Worm (Caenorhabditis elegans) whole organism, L4 larva: ENCODE data around the gene dmd-10.

Experiments used
- aly-2 ChIP-seq: sonication (generic microtip); optimal IDR thresholded peaks from 2 replicates; lab custom pipeline; 2018; ENCODE audit warnings: missing biosample characterization, missing genetic modification characterization
- ama-1 ChIP-seq: fragments of 150-350 bp; optimal IDR thresholded peaks from 2 replicates; lab custom pipeline; 2014; ENCODE audit warnings: inconsistent platforms, mixed read lengths
- ceh-82 ChIP-seq: sonication (generic microtip); optimal IDR thresholded peaks from 2 replicates; lab custom pipeline; 2017; ENCODE audit warnings: missing biosample characterization, missing genetic modification characterization
- lin-39 ChIP-seq: fragments of 150-350 bp; optimal IDR thresholded peaks from 2 replicates; lab custom pipeline; 2014; ENCODE audit warnings: missing biosample characterization, missing genetic modification reagents, missing genetic modification characterization
- lsy-2 ChIP-seq, 2 experiments: fragments of 150-350 bp in 1 of 2; sonication (generic microtip) in 1 of 2; optimal IDR thresholded peaks; 2 replicates each; lab custom pipeline; 2014 to 2017; ENCODE audit warnings: missing biosample characterization in 2 of 2, missing genetic modification characterization in 2 of 2
- mdl-1 ChIP-seq, 2 experiments: fragments of 150-350 bp in 1 of 2; sonication (generic microtip) in 1 of 2; optimal IDR thresholded peaks; 2 replicates each; lab custom pipeline; 2014 to 2017; ENCODE audit warnings: missing biosample characterization in 2 of 2, missing genetic modification characterization in 2 of 2
- mdt-29 ChIP-seq: fragments of 200-800 bp; sonication (Bioruptor generic); IDR thresholded peaks from 2 replicates; pipeline ENCODE4 v1.3.6; 2022; ENCODE audit warnings: missing genetic modification reagents, missing genetic modification characterization, missing compliant biosample characterization
- mes-2 ChIP-seq: sonication (generic microtip); optimal IDR thresholded peaks from 2 replicates; lab custom pipeline; 2016; ENCODE audit warnings: missing genotype, mild to moderate bottlenecking, missing genetic modification characterization, missing compliant biosample characterization; ENCODE audit not compliant: poor library complexity, severe bottlenecking
- nhr-11 ChIP-seq: fragments of 150-350 bp; optimal IDR thresholded peaks from 2 replicates; lab custom pipeline; 2014; ENCODE audit warnings: missing biosample characterization, missing genetic modification characterization
- nhr-76 ChIP-seq: fragments of 150-350 bp; optimal IDR thresholded peaks from 2 replicates; lab custom pipeline; 2014; ENCODE audit warnings: missing biosample characterization, missing genetic modification characterization
- unc-39 ChIP-seq: sonication (generic microtip); optimal IDR thresholded peaks from 2 replicates; lab custom pipeline; 2017; ENCODE audit warnings: missing biosample characterization, missing genetic modification characterization
- unc-62 ChIP-seq, 3 experiments: fragments of 150-350 bp in 1 of 3; sonication (generic microtip); optimal IDR thresholded peaks in 2 of 3; peaks in 1 of 3; 1 replicate in 1 of 3; 2 replicates in 2 of 3; lab custom pipeline; 2014 to 2017; ENCODE audit warnings: missing biosample characterization in 3 of 3, missing genetic modification characterization in 3 of 3, missing genetic modification reagents in 3 of 3, missing genotype in 1 of 3
- ztf-11 ChIP-seq: fragments of 150-350 bp; optimal IDR thresholded peaks from 2 replicates; lab custom pipeline; 2014; ENCODE audit warnings: missing biosample characterization, missing genetic modification characterization

ce11 chrV:13173718-13174117 lies 62.7 kb downstream of the dmd-10 start:
- TF ChIP-seq lsy-2 (tag; optimal IDR thresholded peaks at IDR 0.05; lab: Kevin White, UChicago) (no peak), mes-2 (tag; lab: Kevin White, UChicago) (no peak), ama-1 (lab: Kevin White, UChicago) (no peak), nhr-76 (tag; lab: Kevin White, UChicago) (no peak), nhr-11 (tag; lab: Kevin White, UChicago) (no peak), unc-39 (tag; lab: Kevin White, UChicago) (no peak), lin-39 (tag; lab: Kevin White, UChicago) (no peak), ztf-11 (no peak), unc-62 (GFP tag; optimal IDR thresholded peaks at IDR 0.05 in 1 of 2; lab: Kevin White, UChicago) (no peak), unc-62 (tag; optimal IDR thresholded peaks at IDR 0.05; lab: Kevin White, UChicago) (no peak), aly-2 (no peak), mdt-29 (no peak), mdl-1 (tag; optimal IDR thresholded peaks at IDR 0.05; lab: Kevin White, UChicago) (no peak), ceh-82 (tag; lab: Kevin White, UChicago) (no peak)
